Fruit fly (Drosophila melanogaster): Measurements from ENCODE around the gene CG18814.
A peak's percentile ranks its signal among the peaks of the same experiment; 100 is the strongest.

CG18814 gene

dm6 chr3L:16412394-16412950 lies 42.8 kb downstream of the CG18814 start, which contains the start of gene Serinc (continued):
- TF ChIP-seq pzg (GFP tag; optimal IDR thresholded peaks at IDR 0.05) (peak; percentile 71), slou (GFP tag; optimal IDR thresholded peaks at IDR 0.05) (peak; percentile 0), gcm2 (GFP tag; optimal IDR thresholded peaks at IDR 0.05) (no peak), CG31365 (tag; optimal IDR thresholded peaks at IDR 0.05) (peak; percentile 75), CG11398 (GFP tag; optimal IDR thresholded peaks at IDR 0.05) (peak; percentile 38), crol (GFP tag; IDR thresholded peaks at IDR 0.05) (no peak), croc (GFP tag; conservative IDR thresholded peaks at IDR 0.05) (peak; percentile 30; the same call in 1 of the 3 replicates), CG17186 (GFP tag; optimal IDR thresholded peaks at IDR 0.05) (peak; percentile 66), sr (GFP tag; IDR thresholded peaks at IDR 0.05) (no peak), ci (GFP tag; IDR thresholded peaks at IDR 0.05) (peak; percentile 74), wek (GFP tag; optimal IDR thresholded peaks at IDR 0.05) (peak; percentile 6), ap (GFP tag; IDR thresholded peaks at IDR 0.05) (no peak), Rfx (GFP tag; IDR thresholded peaks at IDR 0.05) (0 out of 2 replicates have a peak, but pooled peaks have one; percentile 71), CG13296 (GFP tag; optimal IDR thresholded peaks at IDR 0.05) (peak; percentile 35), scrt (GFP tag; optimal IDR thresholded peaks at IDR 0.05) (peak; percentile 44), tin (GFP tag; optimal IDR thresholded peaks at IDR 0.05) (peak; percentile 73), CG2116 (GFP tag; optimal IDR thresholded peaks at IDR 0.05) (peak; percentile 84), CG16815 (GFP tag; optimal IDR thresholded peaks at IDR 0.05) (peak; percentile 26), CHES-1-like (GFP tag; optimal IDR thresholded peaks at IDR 0.05) (peak; percentile 69), CG2202 (tag; optimal IDR thresholded peaks at IDR 0.05) (peak; percentile 30), Fer1 (GFP tag; optimal IDR thresholded peaks at IDR 0.05) (peak; percentile 47), CG13123 (GFP tag; optimal IDR thresholded peaks at IDR 0.05) (no peak), NfI (GFP tag; optimal IDR thresholded peaks at IDR 0.05) (peak; percentile 54), Dfd (GFP tag; optimal IDR thresholded peaks at IDR 0.05) (no peak), chif (GFP tag; optimal IDR thresholded peaks at IDR 0.05) (peak; percentile 12 to 41), az2 (GFP tag; optimal IDR thresholded peaks at IDR 0.05) (peak; percentile 53), Dek (tag; optimal IDR thresholded peaks at IDR 0.05) (peak; percentile 25), gfzf (GFP tag; optimal IDR thresholded peaks at IDR 0.05) (no peak), luna (GFP tag; optimal IDR thresholded peaks at IDR 0.05) (peak; percentile 10), Deaf1 (tag; optimal IDR thresholded peaks at IDR 0.05) (no peak), CG11085 (GFP tag; IDR thresholded peaks at IDR 0.05) (peak; percentile 33; the same call in 1 of the 2 replicates), unpg (GFP tag; optimal IDR thresholded peaks at IDR 0.05) (no peak), CG10654 (GFP tag; optimal IDR thresholded peaks at IDR 0.05) (peak; percentile 45), Ssrp (tag; optimal IDR thresholded peaks at IDR 0.05) (peak; percentile 27), bbx (GFP tag; IDR thresholded peaks at IDR 0.05; ENCODE audit: partially characterized antibody) (peak; percentile 97), Bdp1 (GFP tag; optimal IDR thresholded peaks at IDR 0.05) (peak; percentile 49), CG8089 (GFP tag; optimal IDR thresholded peaks at IDR 0.05) (peak; percentile 36), Max (GFP tag; optimal IDR thresholded peaks at IDR 0.05) (peak; percentile 74), Lhr (GFP tag; optimal IDR thresholded peaks at IDR 0.05) (peak; percentile 86), pros (GFP tag; optimal IDR thresholded peaks at IDR 0.05) (no peak), fd96Cb (tag; optimal IDR thresholded peaks at IDR 0.05) (peak; percentile 34), grau (tag; optimal IDR thresholded peaks at IDR 0.05) (peak; percentile 56), Dref (GFP tag; IDR thresholded peaks at IDR 0.05) (peak; percentile 52), CG17802 (tag; optimal IDR thresholded peaks at IDR 0.05) (peak; percentile 68), CG17385 (GFP tag; optimal IDR thresholded peaks at IDR 0.05) (peak; percentile 38), dmrt99B (tag; optimal IDR thresholded peaks at IDR 0.05) (no peak), ftz-f1 (GFP tag; optimal IDR thresholded peaks at IDR 0.05) (no peak), CG9215 (GFP tag; IDR thresholded peaks at IDR 0.05) (peak; percentile 46; the same call in 1 of the 2 replicates), pho (GFP tag; optimal IDR thresholded peaks at IDR 0.05) (peak; percentile 45), knrl (GFP tag; IDR thresholded peaks at IDR 0.05; ENCODE audit: partially characterized antibody) (peak; percentile 99)

Data from whole organism, embryonic.